Fruit fly (Drosophila melanogaster) ovary, adult (tissue): ENCODE results near the gene CG31404.

Experiments used
- CG17801 ChIP-seq: fragments of 200-800 bp; optimal IDR thresholded peaks from 2 replicates; lab custom pipeline; 2019; ENCODE audit warnings: missing biosample characterization, mild to moderate bottlenecking, missing genetic modification characterization, moderate library complexity; ENCODE audit not compliant: partially characterized antibody

The CG31404 gene

DNA sequence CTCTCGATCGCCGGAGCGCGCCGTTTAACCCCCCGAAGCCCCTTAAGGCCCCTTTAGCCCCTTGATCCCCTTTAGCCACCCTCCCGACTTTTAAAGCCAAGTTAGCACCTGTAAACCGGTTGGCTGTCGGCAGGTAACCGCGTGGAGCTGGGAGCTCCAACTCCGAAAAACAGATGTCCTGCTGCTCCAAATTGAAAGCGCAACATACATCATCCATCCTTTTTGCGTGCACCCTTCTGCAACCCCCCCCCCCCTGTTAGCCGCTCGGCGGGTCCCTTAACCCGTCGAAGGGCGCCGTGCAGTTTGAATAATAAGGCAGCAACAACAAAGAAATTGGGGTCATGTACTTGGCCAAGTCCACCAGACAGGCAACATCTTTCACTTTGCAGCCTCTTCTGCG is 47.1 kb downstream of the CG31404 start:
- no peak for TF ChIP-seq CG17801 (GFP tag; lab: Kevin White, UChicago)

dm6 chr3R:19326043-19326805 is 49.6 kb downstream of the CG31404 start, which contains the start of gene Delta:
Gene Delta (minus strand): TSS chr3R:19326217.
- no peak for TF ChIP-seq CG17801 (GFP tag; lab: Kevin White, UChicago)
